Fruit fly (Drosophila melanogaster) whole organism, wandering third instar larva: ENCODE measurements around the gene Tdg.
A peak's percentile ranks its signal among the peaks of the same experiment; 100 is the strongest.

Source experiments
- Abd-B ChIP-seq: fragments of >200 bp; optimal IDR thresholded peaks from 2 replicates; lab custom pipeline; 2017; ENCODE audit warnings: missing biosample characterization, missing genetic modification characterization
- CG32264 ChIP-seq: fragments of 200-800 bp; sonication (Bioruptor generic); optimal IDR thresholded peaks from 2 replicates; lab custom pipeline; 2016; ENCODE audit warnings: missing biosample characterization, missing genetic modification characterization
- CG9705 ChIP-seq: fragments of 200-800 bp; sonication (Bioruptor generic); optimal IDR thresholded peaks from 2 replicates; lab custom pipeline; 2018; ENCODE audit warnings: missing biosample characterization, mild to moderate bottlenecking, missing genetic modification characterization
- CrebA ChIP-seq: fragments of 200-800 bp; sonication (Bioruptor generic); optimal IDR thresholded peaks from 2 replicates; lab custom pipeline; 2016; ENCODE audit warnings: missing biosample characterization, mild to moderate bottlenecking, missing genetic modification characterization, borderline replicate concordance
- GATAd ChIP-seq: sonication (Bioruptor generic); optimal IDR thresholded peaks from 2 replicates; lab custom pipeline; 2016; ENCODE audit warnings: missing biosample characterization, missing genetic modification characterization
- HLH106 ChIP-seq: fragments of 200-800 bp; optimal IDR thresholded peaks from 3 replicates; lab custom pipeline; 2019; ENCODE audit warnings: missing biosample characterization, mild to moderate bottlenecking, missing genetic modification characterization, moderate library complexity
- Hr78 ChIP-seq: fragments of >200 bp; optimal IDR thresholded peaks from 2 replicates; lab custom pipeline; 2017; ENCODE audit warnings: missing biosample characterization, missing genetic modification characterization
- Hr83 ChIP-seq: fragments of 200-300 bp; sonication (Bioruptor generic); optimal IDR thresholded peaks from 2 replicates; lab custom pipeline; 2016; ENCODE audit warnings: missing biosample characterization, mild to moderate bottlenecking, missing genetic modification characterization, moderate library complexity; ENCODE audit not compliant: poor library complexity, severe bottlenecking
- Jra ChIP-seq: sonication (Bioruptor generic); optimal IDR thresholded peaks from 2 replicates; lab custom pipeline; 2016; ENCODE audit warnings: missing biosample characterization, missing genetic modification characterization
- Mio ChIP-seq: sonication (Bioruptor generic); optimal IDR thresholded peaks from 2 replicates; lab custom pipeline; 2016; ENCODE audit warnings: missing biosample characterization, missing genetic modification characterization
- Myc ChIP-seq: fragments of >200 bp; optimal IDR thresholded peaks from 2 replicates; lab custom pipeline; 2017
- N ChIP-seq: fragments of >200 bp; optimal IDR thresholded peaks from 2 replicates; lab custom pipeline; 2018; ENCODE audit warnings: missing biosample characterization, missing external identifiers, missing genetic modification characterization
- OdsH ChIP-seq: fragments of 200-800 bp; sonication (Bioruptor generic); optimal IDR thresholded peaks from 2 replicates; lab custom pipeline; 2016; ENCODE audit warnings: missing biosample characterization, mild to moderate bottlenecking, missing genetic modification characterization
- Rel ChIP-seq, 2 experiments: fragments of 200-800 bp; sonication (Bioruptor generic) in 1 of 2; optimal IDR thresholded peaks; 2 replicates in 1 of 2; 3 replicates in 1 of 2; lab custom pipeline; 2016 to 2019; ENCODE audit warnings: mild to moderate bottlenecking in 2 of 2, missing biosample characterization in 2 of 2, missing genetic modification characterization in 2 of 2, moderate library complexity in 1 of 2
- Sp1 ChIP-seq: fragments of 200-800 bp; sonication (Bioruptor generic); optimal IDR thresholded peaks from 3 replicates; lab custom pipeline; 2019; ENCODE audit warnings: missing biosample characterization, mild to moderate bottlenecking, missing genetic modification characterization, moderate library complexity
- Vsx2 ChIP-seq: fragments of 200-300, 225-300 bp; sonication (Bioruptor generic); optimal IDR thresholded peaks from 2 replicates; lab custom pipeline; 2018; ENCODE audit warnings: missing biosample characterization, missing genetic modification characterization; ENCODE audit not compliant: partially characterized antibody
- br ChIP-seq: fragments of 200-800 bp; sonication (Bioruptor generic); optimal IDR thresholded peaks from 2 replicates; lab custom pipeline; 2016; ENCODE audit warnings: missing biosample characterization, missing genetic modification characterization
- brk ChIP-seq: fragments of 200-800 bp; sonication (Bioruptor generic); optimal IDR thresholded peaks from 2 replicates; lab custom pipeline; 2016; ENCODE audit warnings: missing biosample characterization, mild to moderate bottlenecking, missing genetic modification characterization
- dmrt93B ChIP-seq: fragments of 200-800 bp; sonication (Bioruptor generic); optimal IDR thresholded peaks from 2 replicates; lab custom pipeline; 2018; ENCODE audit warnings: missing biosample characterization, mild to moderate bottlenecking, missing genetic modification characterization
- dsf ChIP-seq: sonication (Bioruptor generic); optimal IDR thresholded peaks from 2 replicates; lab custom pipeline; 2016; ENCODE audit warnings: missing biosample characterization, missing genetic modification characterization, borderline replicate concordance
- ey ChIP-seq: fragments of 200-800 bp; sonication (Bioruptor generic); optimal IDR thresholded peaks from 2 replicates; lab custom pipeline; 2016; ENCODE audit warnings: missing biosample characterization, missing genetic modification characterization
- foxo ChIP-seq, 2 experiments: fragments of 200-800 bp; sonication (Bioruptor generic); optimal IDR thresholded peaks; 2 replicates in 1 of 2; 3 replicates in 1 of 2; lab custom pipeline; 2016 to 2017; ENCODE audit warnings: missing biosample characterization in 2 of 2, missing genetic modification characterization in 2 of 2
- fru ChIP-seq: fragments of 200-800 bp; sonication (Bioruptor generic); optimal IDR thresholded peaks from 3 replicates; lab custom pipeline; 2016; ENCODE audit warnings: missing biosample characterization, mild to moderate bottlenecking, missing genetic modification characterization
- h ChIP-seq: fragments of 200-800 bp; sonication (Bioruptor generic); optimal IDR thresholded peaks from 3 replicates; lab custom pipeline; 2016; ENCODE audit warnings: missing biosample characterization, mild to moderate bottlenecking, missing genetic modification characterization
- lola ChIP-seq: fragments of >200 bp; optimal IDR thresholded peaks from 2 replicates; lab custom pipeline; 2017; ENCODE audit warnings: missing biosample characterization, missing genetic modification characterization
- psq ChIP-seq: fragments of 200-800 bp; sonication (Bioruptor generic); optimal IDR thresholded peaks from 3 replicates; lab custom pipeline; 2017; ENCODE audit warnings: missing biosample characterization, mild to moderate bottlenecking, missing genetic modification characterization, moderate library complexity
- rgr ChIP-seq: fragments of 200-800 bp; sonication (Bioruptor generic); optimal IDR thresholded peaks from 3 replicates; lab custom pipeline; 2016; ENCODE audit warnings: missing biosample characterization, mild to moderate bottlenecking, missing genetic modification characterization
- sv ChIP-seq: fragments of 200-800 bp; sonication (Bioruptor generic); optimal IDR thresholded peaks from 3 replicates; lab custom pipeline; 2016; ENCODE audit warnings: missing biosample characterization, missing genetic modification characterization
- tai ChIP-seq: sonication (Bioruptor generic); optimal IDR thresholded peaks from 2 replicates; lab custom pipeline; 2016; ENCODE audit warnings: missing biosample characterization, missing genetic modification characterization
- woc ChIP-seq: sonication (Bioruptor generic); optimal IDR thresholded peaks from 2 replicates; lab custom pipeline; 2016; ENCODE audit warnings: missing biosample characterization, mild to moderate bottlenecking, missing genetic modification characterization

Gene Tdg

DNA sequence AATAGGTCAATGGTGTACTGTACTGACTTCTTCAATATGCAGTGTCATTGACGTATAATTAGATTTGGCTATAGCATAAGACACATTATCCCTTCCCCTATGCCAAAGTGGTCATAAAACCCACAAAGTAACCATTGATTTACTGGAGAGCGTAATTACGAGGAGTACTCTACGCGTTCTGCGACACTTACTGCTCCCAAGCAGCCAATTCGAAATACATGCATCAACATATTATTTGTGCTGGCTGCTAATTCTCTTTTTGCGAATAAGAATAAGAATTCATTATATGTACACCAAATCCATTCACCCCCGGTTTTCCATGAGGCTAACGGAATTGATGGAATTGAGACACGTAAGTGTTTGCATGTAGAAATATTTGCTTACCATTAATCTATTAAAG lies 65.1 kb downstream of the Tdg start:
- no peak for TF ChIP-seq Jra (GFP tag; lab: Kevin White, UChicago)
- TF ChIP-seq br: no peak
- no peak for TF ChIP-seq rgr (GFP tag; lab: Kevin White, UChicago)

dm6 chr4:490760-491317 lies 66.8 kb downstream of the Tdg start:
- TF ChIP-seq Myc (lab: Kevin White, UChicago): no peak
- no peak for TF ChIP-seq CG32264
- TF ChIP-seq Sp1 (GFP tag; lab: Kevin White, UChicago): no peak
- TF ChIP-seq dmrt93B (GFP tag; lab: Kevin White, UChicago): no peak
- TF ChIP-seq psq (GFP tag; lab: Kevin White, UChicago): no peak
- no peak for TF ChIP-seq lola (GFP tag; lab: Kevin White, UChicago)
- no peak for TF ChIP-seq sv (GFP tag; lab: Kevin White, UChicago)
- no peak for TF ChIP-seq h (GFP tag; lab: Kevin White, UChicago)
- no peak for TF ChIP-seq CrebA (GFP tag; lab: Kevin White, UChicago)
- no peak for TF ChIP-seq CG9705 (GFP tag; lab: Kevin White, UChicago)
- no peak for TF ChIP-seq Jra (GFP tag; lab: Kevin White, UChicago)
- no peak for TF ChIP-seq Hr83 (GFP tag; lab: Kevin White, UChicago)
- TF ChIP-seq Hr78 (GFP tag; lab: Kevin White, UChicago): no peak

DNA sequence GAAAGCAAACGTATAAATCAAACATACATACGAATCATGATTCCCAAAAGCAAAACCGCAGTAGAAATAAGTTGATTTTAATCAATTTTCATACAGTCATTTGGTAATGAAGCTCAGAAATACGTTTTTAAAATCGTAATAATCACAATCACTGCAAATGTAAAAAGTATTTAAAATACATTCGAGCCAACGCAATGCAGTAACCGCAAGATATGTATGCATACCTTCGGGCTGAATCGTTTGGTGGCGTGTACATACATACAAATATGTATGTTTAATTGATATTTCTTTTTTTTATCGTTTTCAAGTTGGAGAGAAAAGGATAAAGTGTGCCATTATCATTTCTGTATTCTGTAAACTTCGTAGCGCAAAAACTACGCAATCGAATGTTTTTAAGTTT lies 67.5 kb downstream of the Tdg start:
- no peak for TF ChIP-seq ey
- no peak for TF ChIP-seq Mio (GFP tag; lab: Kevin White, UChicago)
- TF ChIP-seq Vsx2 (GFP tag; lab: Kevin White, UChicago): no peak
- no peak for TF ChIP-seq N (GFP tag; lab: Kevin White, UChicago)
- TF ChIP-seq Sp1 (GFP tag; lab: Kevin White, UChicago): no peak
- no peak for TF ChIP-seq br
- no peak for TF ChIP-seq dmrt93B (GFP tag; lab: Kevin White, UChicago)
- TF ChIP-seq tai (GFP tag; lab: Kevin White, UChicago): no peak
- no peak for TF ChIP-seq CrebA (GFP tag; lab: Kevin White, UChicago)
- TF ChIP-seq GATAd (GFP tag; lab: Kevin White, UChicago): no peak
- TF ChIP-seq, all 38 proteins: peak for 0

DNA sequence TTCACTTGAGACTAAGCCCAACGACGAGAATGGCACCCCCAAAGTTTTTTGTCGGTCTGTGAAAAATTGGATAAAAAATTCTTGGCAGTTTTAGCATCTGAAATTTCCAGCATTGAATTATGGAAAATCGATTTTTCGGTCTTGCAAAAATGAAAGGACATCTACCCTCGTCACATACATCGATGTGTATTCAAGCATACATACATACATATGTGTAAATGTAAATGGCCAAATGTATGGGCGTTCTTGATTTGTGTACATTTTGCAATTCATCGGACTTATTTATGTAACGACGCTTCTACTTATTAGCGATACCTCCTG lies 68.1 kb downstream of the Tdg start:
- TF ChIP-seq h (GFP tag; lab: Kevin White, UChicago): no peak
- no peak for TF ChIP-seq CrebA (GFP tag; lab: Kevin White, UChicago)

- peak; percentile 65 for TF ChIP-seq rgr (GFP tag; lab: Kevin White, UChicago)
- peak; percentile 4 for TF ChIP-seq Hr83 (GFP tag; lab: Kevin White, UChicago)
- TF ChIP-seq Vsx2 (GFP tag; lab: Kevin White, UChicago): no peak
- peak; percentile 14 for TF ChIP-seq Rel (GFP tag; optimal IDR thresholded peaks at IDR 0.05; lab: Kevin White, UChicago)
- no peak for TF ChIP-seq Rel (tag; optimal IDR thresholded peaks at IDR 0.05; lab: Kevin White, UChicago)
- TF ChIP-seq h (GFP tag; lab: Kevin White, UChicago): peak; percentile 76
- TF ChIP-seq fru (GFP tag; lab: Kevin White, UChicago): peak; percentile 77
- TF ChIP-seq Sp1 (GFP tag; lab: Kevin White, UChicago): peak; percentile 60
- TF ChIP-seq psq (GFP tag; lab: Kevin White, UChicago): peak; percentile 38
- TF ChIP-seq HLH106 (tag; lab: Kevin White, UChicago): peak; percentile 63
- TF ChIP-seq GATAd (GFP tag; lab: Kevin White, UChicago): no peak
- no peak for TF ChIP-seq dsf
- TF ChIP-seq OdsH (GFP tag; lab: Kevin White, UChicago): peak; percentile 67
- TF ChIP-seq ey: peak; percentile 70
- peak in 1 of 2 experiments; percentile 76 for TF ChIP-seq foxo (GFP tag; optimal IDR thresholded peaks at IDR 0.05; lab: Kevin White, UChicago)
- peak; percentile 12 for TF ChIP-seq CG32264
- TF ChIP-seq woc (GFP tag; lab: Kevin White, UChicago): peak; percentile 79
- TF ChIP-seq Abd-B: no peak
- peak; percentile 18 for TF ChIP-seq dmrt93B (GFP tag; lab: Kevin White, UChicago)
- TF ChIP-seq br: peak; percentile 69
- TF ChIP-seq brk (GFP tag; lab: Kevin White, UChicago): no peak
These were observed 68.7 kb downstream of the Tdg start, which contains the start of gene Asator for dm6 chr4:488828-489560. Gene Asator, minus strand, starts transcription at chr4:488994.
